Worm (Caenorhabditis elegans) whole organism, L2 larva: ENCODE data around the gene ZC374.2.

ENCODE experiments used
- F13H6.1 ChIP-seq: sonication (generic microtip); optimal IDR thresholded peaks from 2 replicates; lab custom pipeline; 2016; ENCODE audit warnings: missing genetic modification characterization, missing compliant biosample characterization
- ceh-16 ChIP-seq: fragments of 150-350 bp; optimal IDR thresholded peaks from 2 replicates; lab custom pipeline; 2014; ENCODE audit warnings: missing biosample characterization, missing genetic modification characterization
- fos-1 ChIP-seq: fragments of 150-350 bp; optimal IDR thresholded peaks from 2 replicates; lab custom pipeline; 2014; ENCODE audit warnings: missing biosample characterization, missing genetic modification characterization
- mab-5 ChIP-seq: fragments of 150-350 bp; optimal IDR thresholded peaks from 2 replicates; lab custom pipeline; 2014; ENCODE audit warnings: missing biosample characterization, missing genetic modification characterization
- mdl-1 ChIP-seq, 2 experiments: fragments of 150-350 bp in 1 of 2; sonication (generic microtip) in 1 of 2; optimal IDR thresholded peaks; 2 replicates each; lab custom pipeline; 2017; ENCODE audit warnings: missing biosample characterization in 2 of 2, missing genetic modification characterization in 2 of 2
- nhr-12 ChIP-seq: fragments of 150-350 bp; optimal IDR thresholded peaks from 2 replicates; lab custom pipeline; 2014; ENCODE audit warnings: missing biosample characterization, missing genetic modification characterization
- nhr-25 ChIP-seq: fragments of 150-350 bp; sonication (generic microtip); optimal IDR thresholded peaks from 3 replicates; lab custom pipeline; 2014; ENCODE audit warnings: missing biosample characterization, missing genetic modification characterization
- unc-39 ChIP-seq: fragments of 150-350 bp; optimal IDR thresholded peaks from 2 replicates; lab custom pipeline; 2014; ENCODE audit warnings: missing biosample characterization, missing genetic modification characterization
- ztf-11 ChIP-seq: sonication (generic microtip); optimal IDR thresholded peaks from 2 replicates; lab custom pipeline; 2017; ENCODE audit warnings: missing biosample characterization, missing genetic modification characterization

- TF ChIP-seq nhr-12 (tag; lab: Kevin White, UChicago) (no peak), fos-1 (tag; lab: Kevin White, UChicago) (no peak), mab-5 (tag; lab: Kevin White, UChicago) (no peak), mdl-1 (tag; optimal IDR thresholded peaks at IDR 0.05; lab: Kevin White, UChicago) (no peak), unc-39 (no peak), ceh-16 (tag; lab: Kevin White, UChicago) (no peak), F13H6.1 (tag; lab: Kevin White, UChicago) (no peak), ztf-11 (tag; lab: Kevin White, UChicago) (no peak), nhr-25 (tag; lab: Kevin White, UChicago) (no peak)
Measured at ce11 chrX:9993100-9993499, 54.1 kb downstream of the ZC374.2 start.
